Worm (Caenorhabditis elegans) whole organism, L1 larva: Measurements from ENCODE around the gene lars-1.
A peak's percentile ranks its signal among the peaks of the same experiment; 100 is the strongest.

Source experiments
- C04F5.9 ChIP-seq: sonication (generic microtip); optimal IDR thresholded peaks from 2 replicates; lab custom pipeline; 2016; ENCODE audit warnings: missing genetic modification characterization, missing compliant biosample characterization
- C16A3.4 ChIP-seq: fragments of 150-350 bp; optimal IDR thresholded peaks from 2 replicates; lab custom pipeline; 2014; ENCODE audit warnings: missing biosample characterization, missing genetic modification characterization
- Y116A8C.19 ChIP-seq: sonication (generic microtip); optimal IDR thresholded peaks from 2 replicates; lab custom pipeline; 2016; ENCODE audit warnings: missing compliant biosample characterization, missing genetic modification characterization, borderline replicate concordance
- alr-1 ChIP-seq: fragments of 200-800 bp; sonication (Bioruptor generic); optimal IDR thresholded peaks from 2 replicates; lab custom pipeline; 2018; ENCODE audit warnings: borderline replicate concordance, mild to moderate bottlenecking, missing genetic modification characterization, missing compliant biosample characterization
- blmp-1 ChIP-seq: fragments of 150-350 bp; optimal IDR thresholded peaks from 2 replicates; lab custom pipeline; 2014; ENCODE audit warnings: missing biosample characterization, missing genetic modification characterization
- ceh-8 ChIP-seq: fragments of 200-800 bp; sonication (Bioruptor generic); optimal IDR thresholded peaks from 2 replicates; lab custom pipeline; 2018; ENCODE audit warnings: mild to moderate bottlenecking, missing genetic modification characterization, moderate library complexity, missing compliant biosample characterization
- ceh-82 ChIP-seq, 3 experiments: fragments of 150-350 bp in 1 of 3; sonication (generic microtip) in 2 of 3; optimal IDR thresholded peaks; 2 replicates each; lab custom pipeline; 2014 to 2017; ENCODE audit warnings: missing biosample characterization in 3 of 3, missing genetic modification characterization in 3 of 3
- ceh-88 ChIP-seq: fragments of 200-800 bp; sonication (Bioruptor generic); IDR thresholded peaks from 2 replicates; pipeline ENCODE4 v1.3.6; 2022; ENCODE audit warnings: missing genetic modification characterization, missing compliant biosample characterization
- dpl-1 ChIP-seq, 3 experiments: fragments of 150-350 bp in 2 of 3; sonication (generic microtip) in 1 of 3; optimal IDR thresholded peaks; 2 replicates each; lab custom pipeline; 2014 to 2017; ENCODE audit warnings: missing biosample characterization in 3 of 3, missing genetic modification characterization in 3 of 3, missing genetic modification reagents in 3 of 3
- dsc-1 ChIP-seq: sonication (generic microtip); optimal IDR thresholded peaks from 2 replicates; lab custom pipeline; 2016; ENCODE audit warnings: mild to moderate bottlenecking, missing genetic modification characterization, missing compliant biosample characterization
- efl-1 ChIP-seq, 4 experiments: fragments of 150-350 bp; optimal IDR thresholded peaks in 3 of 4; peaks in 1 of 4; 1 replicate in 1 of 4; 2 replicates in 3 of 4; lab custom pipeline; 2014; ENCODE audit warnings: missing biosample characterization in 2 of 4, missing genetic modification characterization in 2 of 4, missing genetic modification reagents in 2 of 4
- efl-3 ChIP-seq: fragments of 200-800 bp; sonication (Bioruptor generic); optimal IDR thresholded peaks from 2 replicates; lab custom pipeline; 2018; ENCODE audit warnings: mild to moderate bottlenecking, missing genetic modification characterization, missing compliant biosample characterization
- egl-13 ChIP-seq: sonication (generic microtip); optimal IDR thresholded peaks from 2 replicates; lab custom pipeline; 2016; ENCODE audit warnings: missing genotype, missing genetic modification reagents, missing genetic modification characterization, missing compliant biosample characterization
- grh-1 ChIP-seq: fragments of 200-800 bp; sonication (Bioruptor generic); IDR thresholded peaks from 2 replicates; pipeline ENCODE4 v1.3.6; 2022; ENCODE audit warnings: missing genetic modification reagents, missing genetic modification characterization, missing compliant biosample characterization
- hlh-4 ChIP-seq: sonication (generic microtip); optimal IDR thresholded peaks from 2 replicates; lab custom pipeline; 2016; ENCODE audit warnings: mild to moderate bottlenecking, missing genetic modification characterization, missing compliant biosample characterization
- hpl-2 ChIP-seq: fragments of 150-350 bp; optimal IDR thresholded peaks from 2 replicates; lab custom pipeline; 2014; ENCODE audit warnings: missing biosample characterization, missing genetic modification reagents, missing genetic modification characterization
- lin-13 ChIP-seq: fragments of 150-350 bp; optimal IDR thresholded peaks from 2 replicates; lab custom pipeline; 2014; ENCODE audit warnings: missing biosample characterization, missing genetic modification reagents, missing genetic modification characterization
- lir-3 ChIP-seq: sonication (generic microtip); optimal IDR thresholded peaks from 2 replicates; lab custom pipeline; 2016; ENCODE audit warnings: mild to moderate bottlenecking, missing genetic modification characterization, moderate library complexity, missing compliant biosample characterization; ENCODE audit not compliant: poor library complexity
- lsy-2 ChIP-seq, 2 experiments: fragments of 150-350 bp; optimal IDR thresholded peaks; 2 replicates each; lab custom pipeline; 2014; ENCODE audit warnings: missing biosample characterization in 2 of 2, missing genetic modification characterization in 2 of 2
- mdl-1 ChIP-seq, 2 experiments: fragments of 150-350 bp; optimal IDR thresholded peaks; 2 replicates each; lab custom pipeline; 2014 to 2017; ENCODE audit warnings: missing biosample characterization in 2 of 2, missing genetic modification characterization in 2 of 2, inconsistent platforms in 1 of 2
- mef-2 ChIP-seq: fragments of 150-350 bp; optimal IDR thresholded peaks from 2 replicates; lab custom pipeline; 2014; ENCODE audit warnings: missing biosample characterization, missing genetic modification characterization
- nhr-11 ChIP-seq: fragments of 150-350 bp; optimal IDR thresholded peaks from 2 replicates; lab custom pipeline; 2014; ENCODE audit warnings: missing biosample characterization, missing genetic modification characterization
- nhr-28 ChIP-seq: fragments of 150-350 bp; optimal IDR thresholded peaks from 2 replicates; lab custom pipeline; 2014; ENCODE audit warnings: missing biosample characterization, missing genetic modification characterization
- nhr-71 ChIP-seq: sonication (generic microtip); optimal IDR thresholded peaks from 2 replicates; lab custom pipeline; 2016; ENCODE audit warnings: mild to moderate bottlenecking, missing genetic modification characterization, moderate library complexity, missing compliant biosample characterization
- nhr-76 ChIP-seq: sonication (generic microtip); optimal IDR thresholded peaks from 2 replicates; lab custom pipeline; 2017; ENCODE audit warnings: missing biosample characterization, missing genetic modification characterization
- nhr-77 ChIP-seq: fragments of 150-350 bp; optimal IDR thresholded peaks from 2 replicates; lab custom pipeline; 2014; ENCODE audit warnings: missing biosample characterization, missing genetic modification characterization
- nhr-90 ChIP-seq: sonication (generic microtip); optimal IDR thresholded peaks from 2 replicates; lab custom pipeline; 2016; ENCODE audit warnings: mild to moderate bottlenecking, missing genetic modification characterization, missing compliant biosample characterization; ENCODE audit not compliant: poor library complexity
- pqm-1 ChIP-seq: sonication (generic microtip); optimal IDR thresholded peaks from 3 replicates; lab custom pipeline; 2017; ENCODE audit warnings: missing biosample characterization, missing genetic modification characterization
- sox-4 ChIP-seq: sonication (generic microtip); optimal IDR thresholded peaks from 2 replicates; lab custom pipeline; 2016; ENCODE audit warnings: missing genetic modification characterization, missing compliant biosample characterization
- sptf-1 ChIP-seq: fragments of 150-350 bp; optimal IDR thresholded peaks from 2 replicates; lab custom pipeline; 2014; ENCODE audit warnings: missing biosample characterization, missing genetic modification characterization
- swsn-7 ChIP-seq: sonication (generic microtip); optimal IDR thresholded peaks from 2 replicates; lab custom pipeline; 2016; ENCODE audit warnings: missing genetic modification characterization, missing compliant biosample characterization
- unc-98 ChIP-seq: fragments of 200-800 bp; sonication (Bioruptor generic); IDR thresholded peaks from 2 replicates; pipeline ENCODE4 v1.3.6; 2022; ENCODE audit warnings: missing genetic modification characterization, missing compliant biosample characterization
- vab-15 ChIP-seq: sonication (generic microtip); optimal IDR thresholded peaks from 2 replicates; lab custom pipeline; 2017; ENCODE audit warnings: missing genotype, mild to moderate bottlenecking, missing genetic modification characterization, missing compliant biosample characterization
- xbp-1 ChIP-seq: sonication (generic microtip); optimal IDR thresholded peaks from 2 replicates; lab custom pipeline; 2016; ENCODE audit warnings: missing genetic modification characterization, missing compliant biosample characterization
- zip-4 ChIP-seq: fragments of 200-800 bp; sonication (Bioruptor generic); optimal IDR thresholded peaks from 2 replicates; lab custom pipeline; 2018; ENCODE audit warnings: mild to moderate bottlenecking, missing genetic modification characterization, moderate library complexity, missing compliant biosample characterization

The lars-1 gene

ce11 chrIII:4232811-4233269 lies 46.2 kb upstream of the lars-1 start, which contains the start of gene nhr-20:
Gene nhr-20, minus strand, starts transcription at chrIII:4233219.
- TF ChIP-seq efl-1 (optimal IDR thresholded peaks at IDR 0.05; lab: Kevin White, UChicago) (no peak), efl-1 (GFP tag; optimal IDR thresholded peaks at IDR 0.05 in 1 of 2; lab: Kevin White, UChicago) (peak in 1 of 2 experiments; percentile 55), nhr-76 (tag; lab: Kevin White, UChicago) (no peak)

- no peak for TF ChIP-seq efl-3 (GFP tag; lab: Kevin White, UChicago)
- TF ChIP-seq efl-1 (optimal IDR thresholded peaks at IDR 0.05; lab: Kevin White, UChicago) = no peak
- TF ChIP-seq efl-1 (GFP tag; optimal IDR thresholded peaks at IDR 0.05 in 1 of 2; lab: Kevin White, UChicago) = peak in 1 of 2 experiments; percentile 48
Observed at ce11 chrIII:4231372-4231771, 44.8 kb upstream of the lars-1 start.

- TF ChIP-seq lsy-2 (tag; optimal IDR thresholded peaks at IDR 0.05; lab: Kevin White, UChicago) = peak in 1 of 2 experiments; percentile 3
- no peak for TF ChIP-seq nhr-90 (tag; lab: Kevin White, UChicago)
- no peak for TF ChIP-seq ceh-8 (GFP tag; lab: Kevin White, UChicago)
Observed at ce11 chrIII:4230092-4230491, 43.5 kb upstream of the lars-1 start.

- TF ChIP-seq nhr-71 (tag; lab: Kevin White, UChicago) (no peak), lir-3 (tag; lab: Kevin White, UChicago) (no peak), efl-1 (optimal IDR thresholded peaks at IDR 0.05; lab: Kevin White, UChicago) (no peak), efl-1 (GFP tag; optimal IDR thresholded peaks at IDR 0.05 in 1 of 2; lab: Kevin White, UChicago) (peak in 1 of 2 experiments; percentile 20), egl-13 (no peak), nhr-11 (tag; lab: Kevin White, UChicago) (no peak), xbp-1 (no peak)
- TF ChIP-seq, all 84 proteins: peak for 1
Observed at ce11 chrIII:4228841-4229240, 42.2 kb upstream of the lars-1 start, which contains the start of gene F43C1.5. Gene F43C1.5, plus strand, starts transcription at chrIII:4229141.

ce11 chrIII:4228008-4228407 lies 41.4 kb upstream of the lars-1 start, which contains the start of gene mpk-1:
Gene mpk-1, minus strand, starts transcription at chrIII:4228108.
- no peak for TF ChIP-seq lin-13
- no peak for TF ChIP-seq nhr-71 (tag; lab: Kevin White, UChicago)
- TF ChIP-seq dsc-1 (tag; lab: Kevin White, UChicago) = no peak
- no peak for TF ChIP-seq nhr-28 (tag; lab: Kevin White, UChicago)
- TF ChIP-seq sptf-1 (tag; lab: Kevin White, UChicago) = no peak
- no peak for TF ChIP-seq zip-4

ce11 chrIII:4227363-4227762 lies 40.8 kb upstream of the lars-1 start:
- no peak for TF ChIP-seq sox-4 (tag; lab: Kevin White, UChicago)
- no peak for TF ChIP-seq pqm-1
- no peak for TF ChIP-seq alr-1 (tag; lab: Kevin White, UChicago)
- TF ChIP-seq swsn-7 = no peak
- no peak for TF ChIP-seq ceh-88 (GFP tag; lab: Robert Waterston, UW)
- TF ChIP-seq, all 84 proteins: peak for 0

- TF ChIP-seq vab-15 = no peak
- no peak for TF ChIP-seq efl-1 (optimal IDR thresholded peaks at IDR 0.05; lab: Kevin White, UChicago)
- TF ChIP-seq efl-1 (GFP tag; optimal IDR thresholded peaks at IDR 0.05 in 1 of 2; lab: Kevin White, UChicago) = peak in 1 of 2 experiments; percentile 94
Observed at ce11 chrIII:4224722-4225121, 38.1 kb upstream of the lars-1 start.

ce11 chrIII:4223668-4224127 lies 37.1 kb upstream of the lars-1 start:
- peak; percentile 51 to 85 (median 70) for TF ChIP-seq ceh-82 (tag; optimal IDR thresholded peaks at IDR 0.05; lab: Kevin White, UChicago)
- no peak for TF ChIP-seq hlh-4 (tag; lab: Kevin White, UChicago)
- peak; percentile 72 for TF ChIP-seq mef-2 (tag; lab: Kevin White, UChicago)
- TF ChIP-seq lsy-2 (tag; optimal IDR thresholded peaks at IDR 0.05; lab: Kevin White, UChicago) = peak; percentile 79 to 90
- peak; percentile 45 for TF ChIP-seq lir-3 (tag; lab: Kevin White, UChicago)
- TF ChIP-seq nhr-77 = peak; percentile 87
- TF ChIP-seq Y116A8C.19 (tag; lab: Kevin White, UChicago) = no peak
- peak; percentile 45 to 54 (median 49) for TF ChIP-seq dpl-1 (GFP tag; optimal IDR thresholded peaks at IDR 0.05; lab: Kevin White, UChicago)
- TF ChIP-seq grh-1 (GFP tag; lab: Robert Waterston, UW) = no peak
- TF ChIP-seq hpl-2 (GFP tag; lab: Kevin White, UChicago) = no peak
- TF ChIP-seq alr-1 (tag; lab: Kevin White, UChicago) = no peak
- TF ChIP-seq efl-1 (optimal IDR thresholded peaks at IDR 0.05; lab: Kevin White, UChicago) = peak; percentile 73 to 76
- TF ChIP-seq efl-1 (GFP tag; optimal IDR thresholded peaks at IDR 0.05 in 1 of 2; lab: Kevin White, UChicago) = peak; percentile 25 to 93
- TF ChIP-seq ceh-8 (GFP tag; lab: Kevin White, UChicago) = peak; percentile 24
- TF ChIP-seq mdl-1 (tag; optimal IDR thresholded peaks at IDR 0.05; lab: Kevin White, UChicago) = peak in 1 of 2 experiments; percentile 89
- no peak for TF ChIP-seq efl-3 (GFP tag; lab: Kevin White, UChicago)
- TF ChIP-seq blmp-1 (tag; lab: Kevin White, UChicago) = peak; percentile 42
- peak; percentile 79 for TF ChIP-seq C16A3.4 (tag; lab: Kevin White, UChicago)
- no peak for TF ChIP-seq C04F5.9 (tag; lab: Kevin White, UChicago)
- 0 out of 2 replicates have a peak, but pooled peaks have one; percentile 12 for TF ChIP-seq unc-98
